Worm (Caenorhabditis elegans) whole organism, L1 larva: ENCODE data around the gene C29A12.6.

ENCODE experiments used
- egl-27 ChIP-seq, 2 experiments: fragments of 150-350 bp in 1 of 2; sonication (generic microtip); optimal IDR thresholded peaks; 3 replicates each; lab custom pipeline; 2017 to 2018; ENCODE audit warnings: missing biosample characterization in 2 of 2, missing genetic modification characterization in 2 of 2, missing genetic modification reagents in 2 of 2
- zip-4 ChIP-seq: fragments of 200-800 bp; sonication (Bioruptor generic); optimal IDR thresholded peaks from 2 replicates; lab custom pipeline; 2018; ENCODE audit warnings: mild to moderate bottlenecking, missing genetic modification characterization, moderate library complexity, missing compliant biosample characterization
- ztf-4 ChIP-seq: fragments of 150-350 bp; optimal IDR thresholded peaks from 2 replicates; lab custom pipeline; 2014; ENCODE audit warnings: missing biosample characterization, missing genetic modification characterization

ce11 chrV:10859775-10860174 is 12.8 kb downstream of the C29A12.6 start:
- TF ChIP-seq egl-27 (tag; optimal IDR thresholded peaks at IDR 0.05; lab: Kevin White, UChicago) (no peak), ztf-4 (no peak), zip-4 (GFP tag; lab: Kevin White, UChicago) (no peak)
